Worm (Caenorhabditis elegans) whole organism, early embryonic: Measurements from ENCODE around the gene C16C8.25.

Experiments
- B0310.2 ChIP-seq: sonication (generic microtip); optimal IDR thresholded peaks from 2 replicates; lab custom pipeline; 2016; ENCODE audit warnings: mild to moderate bottlenecking, missing genetic modification characterization, missing compliant biosample characterization
- F13C5.2 ChIP-seq: sonication (generic microtip); optimal IDR thresholded peaks from 2 replicates; lab custom pipeline; 2017; ENCODE audit warnings: mild to moderate bottlenecking, missing genetic modification characterization, inconsistent platforms, missing compliant biosample characterization
- aly-1 ChIP-seq: sonication (generic microtip); optimal IDR thresholded peaks from 2 replicates; lab custom pipeline; 2016; ENCODE audit warnings: missing genetic modification characterization, missing compliant biosample characterization
- ama-1 ChIP-seq: fragments of 150-350 bp; optimal IDR thresholded peaks from 2 replicates; lab custom pipeline; 2014
- ceh-13 ChIP-seq: fragments of 200-800 bp; sonication (Bioruptor generic); optimal IDR thresholded peaks from 2 replicates; lab custom pipeline; 2018; ENCODE audit warnings: mild to moderate bottlenecking, missing genetic modification characterization, missing compliant biosample characterization
- ceh-36 ChIP-seq: sonication (generic microtip); optimal IDR thresholded peaks from 2 replicates; lab custom pipeline; 2016; ENCODE audit warnings: missing genetic modification characterization, inconsistent platforms, missing compliant biosample characterization
- ets-7 ChIP-seq: sonication (generic microtip); optimal IDR thresholded peaks from 2 replicates; lab custom pipeline; 2016; ENCODE audit warnings: missing genotype, missing genetic modification characterization, missing compliant biosample characterization
- flt-1 ChIP-seq: fragments of 200-800 bp; sonication (Bioruptor generic); IDR thresholded peaks from 2 replicates; pipeline ENCODE4 v1.3.6; 2022; ENCODE audit warnings: missing genetic modification characterization, missing compliant biosample characterization
- hmbx-1 ChIP-seq: sonication (generic microtip); optimal IDR thresholded peaks from 2 replicates; lab custom pipeline; 2016; ENCODE audit warnings: mild to moderate bottlenecking, missing genetic modification characterization, missing compliant biosample characterization
- hmg-4 ChIP-seq: fragments of 200-800 bp; sonication (Bioruptor generic); optimal IDR thresholded peaks from 2 replicates; lab custom pipeline; 2018; ENCODE audit warnings: mild to moderate bottlenecking, missing genetic modification characterization, missing compliant biosample characterization
- hnd-1 ChIP-seq: sonication (generic microtip); optimal IDR thresholded peaks from 2 replicates; lab custom pipeline; 2016; ENCODE audit warnings: missing genetic modification characterization, missing compliant biosample characterization
- pes-1 ChIP-seq: fragments of 200-800 bp; sonication (Bioruptor generic); IDR thresholded peaks from 2 replicates; pipeline ENCODE4 v1.3.6; 2022; ENCODE audit warnings: missing genetic modification reagents, missing genetic modification characterization, missing compliant biosample characterization
- scrt-1 ChIP-seq: fragments of 200-800 bp; sonication (Bioruptor generic); IDR thresholded peaks from 2 replicates; pipeline ENCODE4 v1.3.6; 2022; ENCODE audit warnings: missing genetic modification characterization, missing compliant biosample characterization
- sea-1 ChIP-seq: fragments of 200-800 bp; sonication (Bioruptor generic); conservative IDR thresholded peaks from 2 replicates; pipeline ENCODE4 v1.3.6; 2022; ENCODE audit warnings: missing genetic modification characterization, missing compliant biosample characterization
- tbx-11 ChIP-seq: fragments of 200-800 bp; sonication (Bioruptor generic); IDR thresholded peaks from 2 replicates; pipeline ENCODE4 v1.3.6; 2022; ENCODE audit warnings: missing genetic modification characterization, missing compliant biosample characterization
- tbx-37 ChIP-seq: fragments of 200-800 bp; sonication (Bioruptor generic); conservative IDR thresholded peaks from 2 replicates; pipeline ENCODE4 v1.3.6; 2022; ENCODE audit warnings: missing genetic modification reagents, missing genetic modification characterization, missing compliant biosample characterization
- tra-4 ChIP-seq: sonication (generic microtip); optimal IDR thresholded peaks from 2 replicates; lab custom pipeline; 2017; ENCODE audit warnings: missing genetic modification characterization, missing compliant biosample characterization

Gene C16C8.25

ce11 chrII:3439842-3440640, 9.0 kb upstream of the C16C8.25 start:
- TF ChIP-seq sea-1 (GFP tag; lab: Robert Waterston, UW), result no peak
- no peak for TF ChIP-seq hnd-1 (tag; lab: Kevin White, UChicago)
- TF ChIP-seq tra-4 (tag; lab: Kevin White, UChicago), result no peak
- no peak for TF ChIP-seq F13C5.2
- TF ChIP-seq flt-1 (GFP tag; lab: Robert Waterston, UW), result no peak
- TF ChIP-seq ceh-36, result no peak
- no peak for TF ChIP-seq ets-7 (tag; lab: Kevin White, UChicago)
- no peak for TF ChIP-seq ama-1 (lab: Kevin White, UChicago)
- TF ChIP-seq tbx-11, result no peak
- TF ChIP-seq ceh-13 (GFP tag; lab: Kevin White, UChicago), result no peak
- TF ChIP-seq B0310.2 (tag; lab: Kevin White, UChicago), result no peak
- no peak for TF ChIP-seq hmbx-1 (tag; lab: Kevin White, UChicago)
- TF ChIP-seq hmg-4 (GFP tag; lab: Kevin White, UChicago), result no peak
- TF ChIP-seq aly-1 (tag; lab: Kevin White, UChicago), result no peak
- no peak for TF ChIP-seq scrt-1
- no peak for TF ChIP-seq tbx-37
- no peak for TF ChIP-seq pes-1 (GFP tag; lab: Robert Waterston, UW)

ce11 chrII:3440641-3440926, 8.4 kb upstream of the C16C8.25 start, which contains the start of gene C16C8.17:
Gene C16C8.17, plus strand, starts transcription at chrII:3440827.
- TF ChIP-seq ets-7 (tag; lab: Kevin White, UChicago) (no peak), tbx-37 (no peak), tra-4 (tag; lab: Kevin White, UChicago) (no peak), ceh-36 (no peak), ceh-13 (GFP tag; lab: Kevin White, UChicago) (no peak), tbx-11 (no peak), flt-1 (GFP tag; lab: Robert Waterston, UW) (no peak), ama-1 (lab: Kevin White, UChicago) (no peak), scrt-1 (no peak), F13C5.2 (no peak), pes-1 (GFP tag; lab: Robert Waterston, UW) (no peak), hmg-4 (GFP tag; lab: Kevin White, UChicago) (no peak), sea-1 (GFP tag; lab: Robert Waterston, UW) (no peak), hnd-1 (tag; lab: Kevin White, UChicago) (no peak), hmbx-1 (tag; lab: Kevin White, UChicago) (no peak), B0310.2 (tag; lab: Kevin White, UChicago) (no peak), aly-1 (tag; lab: Kevin White, UChicago) (no peak)

- TF ChIP-seq sea-1 (GFP tag; lab: Robert Waterston, UW) (no peak), flt-1 (GFP tag; lab: Robert Waterston, UW) (no peak), scrt-1 (no peak), tbx-11 (no peak), hmbx-1 (tag; lab: Kevin White, UChicago) (no peak), pes-1 (GFP tag; lab: Robert Waterston, UW) (no peak)
Measured at ce11 chrII:3441377-3441776, 7.7 kb upstream of the C16C8.25 start, which contains the start of gene C16C8.27. Gene C16C8.27, plus strand, starts transcription at chrII:3441677.

- no peak for TF ChIP-seq B0310.2 (tag; lab: Kevin White, UChicago)
- no peak for TF ChIP-seq aly-1 (tag; lab: Kevin White, UChicago)
- TF ChIP-seq flt-1 (GFP tag; lab: Robert Waterston, UW), result no peak
- no peak for TF ChIP-seq ceh-13 (GFP tag; lab: Kevin White, UChicago)
- TF ChIP-seq ama-1 (lab: Kevin White, UChicago), result no peak
Measured at ce11 chrII:3443154-3443553, 5.9 kb upstream of the C16C8.25 start, which contains the start of gene C16C8.22. Gene C16C8.22, minus strand, starts transcription at chrII:3443254.

ce11 chrII:3444280-3444679, 4.8 kb upstream of the C16C8.25 start, which contains the start of gene C16C8.4:
Gene C16C8.4, minus strand, starts transcription at chrII:3444380.
- TF ChIP-seq ceh-13 (GFP tag; lab: Kevin White, UChicago) (no peak), tra-4 (tag; lab: Kevin White, UChicago) (no peak), ets-7 (tag; lab: Kevin White, UChicago) (no peak), tbx-37 (no peak), aly-1 (tag; lab: Kevin White, UChicago) (no peak), hmg-4 (GFP tag; lab: Kevin White, UChicago) (no peak), flt-1 (GFP tag; lab: Robert Waterston, UW) (no peak), hnd-1 (tag; lab: Kevin White, UChicago) (no peak), tbx-11 (no peak), F13C5.2 (no peak), hmbx-1 (tag; lab: Kevin White, UChicago) (no peak), B0310.2 (tag; lab: Kevin White, UChicago) (no peak), scrt-1 (no peak), sea-1 (GFP tag; lab: Robert Waterston, UW) (no peak), pes-1 (GFP tag; lab: Robert Waterston, UW) (no peak), ceh-36 (no peak), ama-1 (lab: Kevin White, UChicago) (no peak)

ce11 chrII:3445285-3445806, 3.7 kb upstream of the C16C8.25 start, which contains the start of the genes C16C8.5 and C16C8.16:
Gene C16C8.5, minus strand, starts transcription at chrII:3445385.
Gene C16C8.16, plus strand, starts transcription at chrII:3445756.
- no peak for TF ChIP-seq ceh-36
- TF ChIP-seq tbx-37, result no peak
- no peak for TF ChIP-seq hmg-4 (GFP tag; lab: Kevin White, UChicago)
- TF ChIP-seq F13C5.2, result no peak
- TF ChIP-seq ets-7 (tag; lab: Kevin White, UChicago), result no peak
- TF ChIP-seq aly-1 (tag; lab: Kevin White, UChicago), result no peak
- TF ChIP-seq B0310.2 (tag; lab: Kevin White, UChicago), result no peak
- no peak for TF ChIP-seq ama-1 (lab: Kevin White, UChicago)
- TF ChIP-seq hnd-1 (tag; lab: Kevin White, UChicago), result no peak
- TF ChIP-seq ceh-13 (GFP tag; lab: Kevin White, UChicago), result no peak
- no peak for TF ChIP-seq flt-1 (GFP tag; lab: Robert Waterston, UW)
- TF ChIP-seq hmbx-1 (tag; lab: Kevin White, UChicago), result no peak
- no peak for TF ChIP-seq tbx-11
- no peak for TF ChIP-seq pes-1 (GFP tag; lab: Robert Waterston, UW)
- no peak for TF ChIP-seq sea-1 (GFP tag; lab: Robert Waterston, UW)
